Worm (Caenorhabditis elegans): ENCODE results near the gene F01F1.15.

The F01F1.15 gene

DNA sequence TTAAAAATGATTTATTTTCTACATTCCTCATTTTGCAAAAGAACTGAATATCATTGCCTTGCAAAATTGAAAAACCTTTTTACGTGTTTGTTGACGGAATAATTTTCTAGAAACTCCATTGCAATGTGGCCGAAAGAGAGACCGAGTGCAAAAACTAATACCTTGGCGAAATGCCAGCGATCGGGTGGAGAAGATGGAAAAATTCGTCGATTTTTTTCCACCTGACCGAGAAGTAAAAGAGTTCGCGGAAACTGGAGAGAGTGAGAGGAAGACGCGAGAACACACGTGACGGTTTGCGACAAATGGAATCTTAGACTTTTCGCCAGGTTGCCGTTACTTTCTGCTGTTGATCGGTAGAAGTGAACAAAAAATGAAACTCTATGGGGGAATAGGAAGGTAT is 27.7 kb downstream of the F01F1.15 start:
- TF ChIP-seq ets-7 (tag; optimal IDR thresholded peaks at IDR 0.05) (no peak), hnd-1 (tag; optimal IDR thresholded peaks at IDR 0.05) (no peak), tbx-37 (GFP tag; conservative IDR thresholded peaks at IDR 0.05) (no peak), F13C5.2 (tag; optimal IDR thresholded peaks at IDR 0.05) (no peak), pes-1 (GFP tag; IDR thresholded peaks at IDR 0.05) (no peak), hmg-4 (GFP tag; optimal IDR thresholded peaks at IDR 0.05) (no peak), ceh-36 (tag; optimal IDR thresholded peaks at IDR 0.05) (no peak), B0310.2 (tag; optimal IDR thresholded peaks at IDR 0.05) (no peak), ceh-13 (GFP tag; optimal IDR thresholded peaks at IDR 0.05) (no peak), aly-1 (tag; optimal IDR thresholded peaks at IDR 0.05) (no peak), scrt-1 (GFP tag; IDR thresholded peaks at IDR 0.05) (no peak), tra-4 (tag; optimal IDR thresholded peaks at IDR 0.05) (no peak)

DNA sequence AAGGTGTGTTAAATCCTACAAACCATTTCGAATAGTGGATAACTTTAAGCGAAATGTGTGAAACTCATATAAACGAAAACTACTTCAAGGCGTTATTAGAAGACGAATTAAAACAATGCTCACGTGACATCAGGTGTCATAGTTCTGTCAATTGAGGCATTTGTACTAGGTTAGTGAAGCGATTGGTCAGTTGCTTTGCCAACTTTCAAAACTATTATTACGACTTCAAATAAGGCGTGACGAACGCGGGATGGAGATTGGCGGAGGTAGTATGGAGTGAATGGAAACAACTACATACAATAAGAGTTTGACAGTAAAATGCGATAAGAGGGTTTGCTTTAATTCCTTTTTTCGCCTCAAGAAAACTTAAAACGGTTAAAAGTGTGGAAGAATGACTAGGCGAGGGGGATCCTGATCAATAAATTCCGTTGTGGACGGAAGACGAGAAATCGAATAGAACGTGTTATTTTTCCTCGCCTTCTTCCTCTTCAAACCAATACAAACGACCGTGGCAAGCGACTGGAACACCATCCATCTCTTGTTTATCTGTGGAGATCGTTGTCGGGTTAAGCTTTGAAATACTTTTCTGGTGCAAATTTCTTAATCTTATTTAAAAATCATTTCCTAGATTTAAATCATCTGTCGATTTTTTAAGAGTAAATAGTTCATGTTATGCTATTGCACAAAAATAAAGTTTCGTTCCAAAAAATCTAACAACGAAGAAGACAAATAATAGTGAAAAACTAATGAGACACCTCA is 28.3 kb downstream of the F01F1.15 start:
- TF ChIP-seq ceh-13 (GFP tag; optimal IDR thresholded peaks at IDR 0.05) (no peak), hmbx-1 (tag; optimal IDR thresholded peaks at IDR 0.05) (no peak), scrt-1 (GFP tag; IDR thresholded peaks at IDR 0.05) (no peak), flt-1 (GFP tag; IDR thresholded peaks at IDR 0.05) (no peak), tbx-11 (GFP tag; IDR thresholded peaks at IDR 0.05) (no peak), aly-1 (tag; optimal IDR thresholded peaks at IDR 0.05) (no peak), hnd-1 (tag; optimal IDR thresholded peaks at IDR 0.05) (no peak), tbx-37 (GFP tag; conservative IDR thresholded peaks at IDR 0.05) (no peak), tra-4 (tag; optimal IDR thresholded peaks at IDR 0.05) (no peak), B0310.2 (tag; optimal IDR thresholded peaks at IDR 0.05) (no peak), F13C5.2 (tag; optimal IDR thresholded peaks at IDR 0.05) (no peak), ama-1 (optimal IDR thresholded peaks at IDR 0.05) (no peak), sea-1 (GFP tag; conservative IDR thresholded peaks at IDR 0.05) (no peak), ets-7 (tag; optimal IDR thresholded peaks at IDR 0.05) (no peak), ceh-36 (tag; optimal IDR thresholded peaks at IDR 0.05) (no peak), hmg-4 (GFP tag; optimal IDR thresholded peaks at IDR 0.05) (no peak), pes-1 (GFP tag; IDR thresholded peaks at IDR 0.05) (no peak)

DNA sequence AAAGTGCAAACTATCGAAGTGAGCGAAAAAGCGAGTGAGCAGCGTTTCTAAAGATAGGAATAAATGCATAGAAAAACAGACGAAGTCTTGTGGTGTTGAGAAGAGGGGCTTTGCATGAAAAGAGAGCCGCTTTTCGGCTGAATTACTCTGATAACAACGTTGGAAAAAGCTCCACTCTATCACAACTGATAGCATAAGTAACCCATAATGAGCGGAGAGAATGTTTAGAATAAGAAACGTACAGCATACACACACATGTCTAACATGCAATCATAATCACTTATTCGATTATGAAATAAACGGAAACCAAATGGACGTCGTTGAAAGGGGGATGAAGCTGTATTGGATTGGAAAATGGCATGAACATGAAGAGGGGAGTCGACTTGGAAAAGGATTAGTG is 29.1 kb downstream of the F01F1.15 start:
- TF ChIP-seq sea-1 (GFP tag; conservative IDR thresholded peaks at IDR 0.05) (no peak), B0310.2 (tag; optimal IDR thresholded peaks at IDR 0.05) (no peak)

DNA sequence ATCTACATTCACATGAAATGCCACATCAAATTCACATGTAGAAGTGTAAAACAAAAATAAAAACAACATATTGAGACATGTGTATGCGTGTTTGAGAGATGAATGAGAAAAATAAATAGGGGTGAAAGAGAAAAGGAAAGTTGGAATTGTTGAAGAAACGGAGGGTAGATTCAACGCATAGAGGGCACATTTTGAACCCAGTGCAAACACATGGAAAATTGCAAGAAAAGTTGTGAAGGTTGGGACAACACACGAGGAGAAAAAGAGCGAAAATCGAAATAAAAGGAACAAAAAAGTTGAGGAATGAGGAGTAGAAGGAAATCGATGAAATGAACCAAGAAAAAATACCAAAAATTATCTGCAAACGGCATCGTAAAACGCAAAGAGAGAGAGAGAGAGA is 29.7 kb downstream of the F01F1.15 start:
- TF ChIP-seq scrt-1 (GFP tag; IDR thresholded peaks at IDR 0.05) (no peak), ceh-13 (GFP tag; optimal IDR thresholded peaks at IDR 0.05) (no peak), B0310.2 (tag; optimal IDR thresholded peaks at IDR 0.05) (no peak), tbx-11 (GFP tag; IDR thresholded peaks at IDR 0.05) (no peak), aly-1 (tag; optimal IDR thresholded peaks at IDR 0.05) (no peak), ama-1 (optimal IDR thresholded peaks at IDR 0.05) (no peak), F13C5.2 (tag; optimal IDR thresholded peaks at IDR 0.05) (no peak), ets-7 (tag; optimal IDR thresholded peaks at IDR 0.05) (no peak), pes-1 (GFP tag; IDR thresholded peaks at IDR 0.05) (no peak), tra-4 (tag; optimal IDR thresholded peaks at IDR 0.05) (no peak), ceh-36 (tag; optimal IDR thresholded peaks at IDR 0.05) (no peak), flt-1 (GFP tag; IDR thresholded peaks at IDR 0.05) (no peak), hmg-4 (GFP tag; optimal IDR thresholded peaks at IDR 0.05) (no peak), hnd-1 (tag; optimal IDR thresholded peaks at IDR 0.05) (no peak), sea-1 (GFP tag; conservative IDR thresholded peaks at IDR 0.05) (no peak)

DNA sequence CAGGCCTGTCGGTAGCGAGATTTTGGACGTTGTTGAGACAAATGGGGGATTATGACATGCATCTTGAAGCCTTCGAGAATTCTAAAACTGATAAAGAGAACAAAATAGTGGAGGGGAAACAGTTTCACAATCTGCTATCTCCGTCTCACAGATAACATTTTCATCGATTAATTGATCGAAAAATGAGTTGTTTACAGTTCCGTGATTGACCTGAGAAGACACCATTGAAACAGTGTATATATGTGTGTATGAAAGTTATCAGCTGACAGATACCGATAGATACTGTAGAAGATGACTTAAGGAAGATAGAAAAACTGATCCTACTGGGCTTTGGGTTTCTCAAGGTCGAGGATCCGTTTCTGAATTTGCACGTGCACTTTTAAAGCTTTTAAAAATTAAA is 30.2 kb downstream of the F01F1.15 start:
- TF ChIP-seq hnd-1 (tag; optimal IDR thresholded peaks at IDR 0.05) (no peak), scrt-1 (GFP tag; IDR thresholded peaks at IDR 0.05) (no peak), pes-1 (GFP tag; IDR thresholded peaks at IDR 0.05) (no peak), tbx-37 (GFP tag; conservative IDR thresholded peaks at IDR 0.05) (no peak)

DNA sequence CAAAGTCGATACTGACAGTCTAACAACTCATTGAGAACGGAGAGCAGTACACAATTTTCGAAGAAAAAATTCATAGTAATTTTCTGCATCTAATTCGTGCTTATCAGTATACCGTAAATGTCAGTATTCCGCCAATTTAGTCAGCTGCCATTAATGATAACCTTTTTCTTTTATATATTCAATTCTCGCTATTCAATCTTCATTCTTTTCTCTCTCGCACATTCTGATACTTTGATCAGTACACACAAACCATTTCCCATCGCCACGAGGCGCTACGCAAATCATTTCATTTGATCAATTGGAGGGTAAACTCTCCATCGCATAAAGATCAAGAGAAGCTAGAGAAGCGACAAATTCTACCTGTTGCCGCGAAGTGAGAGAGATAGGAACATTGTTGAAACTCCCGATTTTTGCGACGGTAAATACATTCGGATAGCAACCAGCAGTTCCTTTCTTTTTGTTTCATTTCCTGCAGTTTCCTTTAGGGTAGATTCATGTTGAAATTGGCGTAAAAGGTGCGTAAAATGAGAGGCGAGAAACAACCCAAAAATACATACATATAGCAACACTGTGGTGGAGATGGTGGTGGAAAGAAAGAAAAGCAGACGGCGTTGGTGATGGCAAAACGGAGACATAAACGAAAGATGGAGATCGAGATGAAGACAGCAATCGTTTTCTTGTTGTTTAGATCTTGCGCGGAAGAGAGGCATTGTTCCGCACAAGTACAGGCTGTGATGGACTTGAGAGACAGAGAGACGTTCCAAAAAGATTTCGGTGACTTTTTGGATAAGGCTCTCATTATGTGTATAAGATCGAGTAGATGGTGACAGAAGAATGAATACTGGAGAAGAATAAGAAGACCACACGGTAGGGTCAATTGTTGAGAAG is 30.9 kb downstream of the F01F1.15 start:
- TF ChIP-seq ama-1 (optimal IDR thresholded peaks at IDR 0.05) (no peak), hmg-4 (GFP tag; optimal IDR thresholded peaks at IDR 0.05) (no peak), F13C5.2 (tag; optimal IDR thresholded peaks at IDR 0.05) (no peak), aly-1 (tag; optimal IDR thresholded peaks at IDR 0.05) (no peak), tra-4 (tag; optimal IDR thresholded peaks at IDR 0.05) (no peak), hmbx-1 (tag; optimal IDR thresholded peaks at IDR 0.05) (no peak), flt-1 (GFP tag; IDR thresholded peaks at IDR 0.05) (no peak), ceh-36 (tag; optimal IDR thresholded peaks at IDR 0.05) (no peak), hnd-1 (tag; optimal IDR thresholded peaks at IDR 0.05) (no peak), pes-1 (GFP tag; IDR thresholded peaks at IDR 0.05) (no peak), tbx-37 (GFP tag; conservative IDR thresholded peaks at IDR 0.05) (no peak), sea-1 (GFP tag; conservative IDR thresholded peaks at IDR 0.05) (no peak), ceh-13 (GFP tag; optimal IDR thresholded peaks at IDR 0.05) (no peak), tbx-11 (GFP tag; IDR thresholded peaks at IDR 0.05) (no peak), ets-7 (tag; optimal IDR thresholded peaks at IDR 0.05) (no peak), B0310.2 (tag; optimal IDR thresholded peaks at IDR 0.05) (no peak), scrt-1 (GFP tag; IDR thresholded peaks at IDR 0.05) (no peak)

DNA sequence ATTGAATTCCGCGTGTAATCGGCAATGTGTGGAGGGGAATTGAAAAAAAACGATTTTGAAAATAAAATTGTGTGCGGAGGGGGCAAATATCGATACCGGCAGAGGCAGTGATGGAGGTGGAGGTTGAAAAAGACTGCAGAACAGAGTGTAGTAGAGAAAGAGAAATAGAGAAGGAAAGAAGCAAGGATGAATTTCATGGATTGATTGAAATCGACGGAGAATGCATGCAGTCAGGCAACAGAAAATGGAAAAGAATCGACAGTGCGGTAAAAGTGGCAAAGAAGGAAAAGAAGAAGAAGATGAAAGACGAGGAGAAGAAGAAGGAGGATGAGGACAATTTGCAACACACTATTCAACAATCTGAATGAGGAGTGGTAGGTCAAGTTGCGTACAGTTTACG is 32.5 kb downstream of the F01F1.15 start, which contains the start of gene W04D12.1:
W04D12.1 (plus strand) TSS at position 111 of the 400 bp plus-strand sequence.
- TF ChIP-seq ama-1 (optimal IDR thresholded peaks at IDR 0.05) (no peak), F13C5.2 (tag; optimal IDR thresholded peaks at IDR 0.05) (no peak)
